Fruit fly (Drosophila melanogaster) whole organism, prepupa: ENCODE results near the gene CG32260.

Experiments
- CG10631 ChIP-seq: fragments of 200-800 bp; sonication (Bioruptor generic); optimal IDR thresholded peaks from 2 replicates; lab custom pipeline; 2016; ENCODE audit warnings: missing biosample characterization, missing genetic modification characterization
- CG11294 ChIP-seq: fragments of 200-800 bp; sonication (Bioruptor generic); IDR thresholded peaks from 2 replicates; pipeline ENCODE4 v1.3.6; 2022; ENCODE audit warnings: missing biosample characterization, missing genetic modification characterization
- CG11762 ChIP-seq: fragments of 200-800 bp; sonication (Bioruptor generic); optimal IDR thresholded peaks from 3 replicates; lab custom pipeline; 2016; ENCODE audit warnings: missing biosample characterization, missing genetic modification characterization; ENCODE audit not compliant: insufficient read depth
- CG15336 ChIP-seq: fragments of 200-800 bp; sonication (Bioruptor generic); IDR thresholded peaks from 2 replicates; pipeline ENCODE4 v1.3.6; 2022; ENCODE audit warnings: missing biosample characterization, missing genetic modification characterization
- CG1621 ChIP-seq: fragments of 200-800 bp; sonication (Bioruptor generic); optimal IDR thresholded peaks from 3 replicates; lab custom pipeline; 2018; ENCODE audit warnings: missing biosample characterization, mild to moderate bottlenecking, missing genetic modification characterization
- CG3032 ChIP-seq: fragments of 200-800 bp; optimal IDR thresholded peaks from 2 replicates; lab custom pipeline; 2019; ENCODE audit warnings: missing biosample characterization, mild to moderate bottlenecking, missing genetic modification characterization, moderate library complexity
- CG34406 ChIP-seq: fragments of 200-800 bp; sonication (Bioruptor generic); optimal IDR thresholded peaks from 3 replicates; lab custom pipeline; 2016; ENCODE audit warnings: missing biosample characterization, missing genetic modification characterization
- CG3919 ChIP-seq: fragments of 200-800 bp; sonication (Bioruptor generic); optimal IDR thresholded peaks from 3 replicates; lab custom pipeline; 2016; ENCODE audit warnings: missing biosample characterization, missing genetic modification characterization
- CG4318 ChIP-seq: fragments of 200-800 bp; sonication (Bioruptor generic); optimal IDR thresholded peaks from 3 replicates; lab custom pipeline; 2017; ENCODE audit warnings: missing biosample characterization, mild to moderate bottlenecking, missing genetic modification characterization
- CG6163 ChIP-seq: fragments of 200-800 bp; sonication (Bioruptor generic); IDR thresholded peaks from 3 replicates; pipeline ENCODE4 v1.3.6; 2022; ENCODE audit warnings: missing biosample characterization, missing genetic modification characterization
- CG6276 ChIP-seq: fragments of 200-800 bp; sonication (Bioruptor generic); optimal IDR thresholded peaks from 2 replicates; lab custom pipeline; 2017; ENCODE audit warnings: missing biosample characterization, mild to moderate bottlenecking, missing genetic modification characterization
- CG6792 ChIP-seq: fragments of 200-800 bp; sonication (Bioruptor generic); optimal IDR thresholded peaks from 3 replicates; lab custom pipeline; 2016; ENCODE audit warnings: missing biosample characterization, missing genetic modification characterization
- CG6808 ChIP-seq: fragments of 200-800 bp; sonication (Bioruptor generic); optimal IDR thresholded peaks from 3 replicates; lab custom pipeline; 2017; ENCODE audit warnings: missing biosample characterization, missing genetic modification characterization, mild to moderate bottlenecking, moderate library complexity, missing genetic modification reagents
- CG7368 ChIP-seq: fragments of 200-800 bp; sonication (Bioruptor generic); optimal IDR thresholded peaks from 3 replicates; lab custom pipeline; 2016; ENCODE audit warnings: missing biosample characterization, missing genetic modification characterization
- CG8119 ChIP-seq: fragments of 200-800 bp; sonication (Bioruptor generic); IDR thresholded peaks from 3 replicates; pipeline ENCODE4 v1.3.6; 2022; ENCODE audit warnings: missing biosample characterization, missing genetic modification characterization
- CG8632 ChIP-seq: fragments of 200-800 bp; sonication (Bioruptor generic); optimal IDR thresholded peaks from 3 replicates; lab custom pipeline; 2016; ENCODE audit warnings: missing biosample characterization, missing genetic modification characterization
- CG9139 ChIP-seq: fragments of 200-800 bp; sonication (Bioruptor generic); optimal IDR thresholded peaks from 3 replicates; lab custom pipeline; 2017; ENCODE audit warnings: missing biosample characterization, mild to moderate bottlenecking, missing genetic modification characterization
- Eip75B ChIP-seq: fragments of 200-800 bp; sonication (Bioruptor generic); optimal IDR thresholded peaks from 3 replicates; lab custom pipeline; 2016; ENCODE audit warnings: missing biosample characterization, missing genetic modification characterization
- Eip78C ChIP-seq: fragments of 200-800 bp; sonication (Bioruptor generic); peaks from one replicate; lab custom pipeline; 2016; ENCODE audit warnings: missing biosample characterization, missing genetic modification characterization
- Ets96B ChIP-seq: fragments of 200-800 bp; optimal IDR thresholded peaks from 2 replicates; lab custom pipeline; 2019; ENCODE audit warnings: missing biosample characterization, mild to moderate bottlenecking, missing genetic modification characterization, moderate library complexity
- Hr38 ChIP-seq: sonication (Bioruptor generic); optimal IDR thresholded peaks from 2 replicates; lab custom pipeline; 2016; ENCODE audit warnings: missing biosample characterization, missing genetic modification characterization
- Hr4 ChIP-seq: fragments of 200-800 bp; sonication (Bioruptor generic); optimal IDR thresholded peaks from 3 replicates; lab custom pipeline; 2016; ENCODE audit warnings: missing biosample characterization, missing genetic modification characterization
- Lpt ChIP-seq: fragments of 200-800 bp; sonication (Bioruptor generic); optimal IDR thresholded peaks from 3 replicates; lab custom pipeline; 2016; ENCODE audit warnings: missing biosample characterization, missing genetic modification characterization
- Met ChIP-seq: fragments of 200-800 bp; sonication (Bioruptor generic); optimal IDR thresholded peaks from 3 replicates; lab custom pipeline; 2016; ENCODE audit warnings: missing biosample characterization, missing genetic modification characterization
- OdsH ChIP-seq: fragments of 200-800 bp; sonication (Bioruptor generic); optimal IDR thresholded peaks from 3 replicates; lab custom pipeline; 2016; ENCODE audit warnings: missing biosample characterization, missing genetic modification characterization
- Smox ChIP-seq: fragments of 200-800 bp; sonication (Bioruptor generic); optimal IDR thresholded peaks from 3 replicates; lab custom pipeline; 2016; ENCODE audit warnings: missing biosample characterization, missing genetic modification characterization
- Sox102F ChIP-seq: fragments of 200-800 bp; sonication (Bioruptor generic); optimal IDR thresholded peaks from 2 replicates; lab custom pipeline; 2016; ENCODE audit warnings: missing biosample characterization, mild to moderate bottlenecking, missing genetic modification characterization
- Sox14 ChIP-seq: fragments of 200-800 bp; sonication (Bioruptor generic); optimal IDR thresholded peaks from 3 replicates; lab custom pipeline; 2016; ENCODE audit warnings: missing biosample characterization, missing genetic modification characterization
- Sox15 ChIP-seq: fragments of 200-800 bp; sonication (Bioruptor generic); optimal IDR thresholded peaks from 3 replicates; lab custom pipeline; 2016; ENCODE audit warnings: missing biosample characterization, missing genetic modification characterization
- achi ChIP-seq: fragments of 200-800 bp; sonication (Bioruptor generic); optimal IDR thresholded peaks from 3 replicates; lab custom pipeline; 2016; ENCODE audit warnings: missing biosample characterization, missing genetic modification characterization
- acj6 ChIP-seq: fragments of 200-800 bp; sonication (Bioruptor generic); optimal IDR thresholded peaks from 3 replicates; lab custom pipeline; 2016; ENCODE audit warnings: missing biosample characterization, missing genetic modification characterization
- cyc ChIP-seq: fragments of 200-800 bp; sonication (Bioruptor generic); optimal IDR thresholded peaks from 3 replicates; lab custom pipeline; 2016; ENCODE audit warnings: missing biosample characterization, missing genetic modification characterization
- esn ChIP-seq: fragments of 200-800 bp; sonication (Bioruptor generic); optimal IDR thresholded peaks from 2 replicates; lab custom pipeline; 2016; ENCODE audit warnings: missing biosample characterization, mild to moderate bottlenecking, missing genetic modification characterization, moderate library complexity
- fd59A ChIP-seq: fragments of 200-800 bp; sonication (Bioruptor generic); optimal IDR thresholded peaks from 2 replicates; lab custom pipeline; 2017; ENCODE audit warnings: missing biosample characterization, mild to moderate bottlenecking, missing genetic modification characterization, missing genetic modification reagents
- fd85E ChIP-seq: fragments of 200-800 bp; sonication (Bioruptor generic); optimal IDR thresholded peaks from 3 replicates; lab custom pipeline; 2016; ENCODE audit warnings: missing biosample characterization, missing genetic modification characterization
- fkh ChIP-seq: fragments of 200-800 bp; sonication (Bioruptor generic); optimal IDR thresholded peaks from 3 replicates; lab custom pipeline; 2017; ENCODE audit warnings: missing biosample characterization, mild to moderate bottlenecking, missing genetic modification characterization, moderate library complexity
- lz ChIP-seq: fragments of 200-800 bp; sonication (Bioruptor generic); optimal IDR thresholded peaks from 3 replicates; lab custom pipeline; 2016; ENCODE audit warnings: missing biosample characterization, missing genetic modification characterization
- pdm3 ChIP-seq: fragments of 200-800 bp; sonication (Bioruptor generic); optimal IDR thresholded peaks from 3 replicates; lab custom pipeline; 2016; ENCODE audit warnings: missing biosample characterization, missing genetic modification characterization
- salr ChIP-seq, 2 experiments: fragments of 200-800 bp; sonication (Bioruptor generic); optimal IDR thresholded peaks; 3 replicates each; lab custom pipeline; 2016 to 2018; ENCODE audit warnings: missing biosample characterization in 2 of 2, missing genetic modification characterization in 2 of 2, mild to moderate bottlenecking in 1 of 2
- spab ChIP-seq: fragments of 200-800 bp; sonication (Bioruptor generic); optimal IDR thresholded peaks from 2 replicates; lab custom pipeline; 2017; ENCODE audit warnings: missing biosample characterization, mild to moderate bottlenecking, missing genetic modification characterization, missing genetic modification reagents
- ss ChIP-seq, 2 experiments: fragments of 200-800 bp; sonication (Bioruptor generic); optimal IDR thresholded peaks; 2 replicates in 1 of 2; 3 replicates in 1 of 2; lab custom pipeline; 2017 to 2018; ENCODE audit warnings: mild to moderate bottlenecking in 2 of 2, missing biosample characterization in 2 of 2, missing genetic modification characterization in 2 of 2, moderate library complexity in 1 of 2
- svp ChIP-seq: fragments of 200-800 bp; sonication (Bioruptor generic); peaks from one replicate; lab custom pipeline; 2016; ENCODE audit warnings: missing biosample characterization, missing genetic modification characterization
- vri ChIP-seq: fragments of 200-800 bp; sonication (Bioruptor generic); optimal IDR thresholded peaks from 3 replicates; lab custom pipeline; 2016; ENCODE audit warnings: missing biosample characterization, mild to moderate bottlenecking, missing genetic modification characterization

Gene CG32260

DNA sequence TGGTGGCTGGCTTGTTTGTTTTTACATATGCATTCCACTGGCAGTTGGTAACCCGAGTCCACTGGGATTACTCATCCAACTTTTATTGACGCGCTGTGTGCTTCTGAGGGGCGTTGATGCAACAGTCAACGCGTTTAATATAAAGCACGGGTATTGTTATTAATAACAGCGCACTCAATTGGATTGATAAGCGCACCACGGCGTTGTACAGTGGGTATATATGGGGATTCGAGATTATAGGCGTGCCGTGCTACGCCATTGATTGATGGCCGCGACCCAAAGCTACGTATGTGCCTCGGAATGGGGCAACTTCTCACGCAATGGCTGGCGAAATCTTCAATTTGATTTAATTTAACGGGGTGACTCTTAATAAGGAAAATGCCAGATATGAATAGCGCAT, 35.0 kb upstream of the CG32260 start (continued):
- TF ChIP-seq CG15336 (GFP tag; lab: Robert Waterston, UW) (no peak), CG9139 (GFP tag; lab: Kevin White, UChicago) (no peak), Lpt (GFP tag; lab: Kevin White, UChicago) (no peak), CG6163 (GFP tag; lab: Robert Waterston, UW) (no peak), CG11762 (no peak)

DNA sequence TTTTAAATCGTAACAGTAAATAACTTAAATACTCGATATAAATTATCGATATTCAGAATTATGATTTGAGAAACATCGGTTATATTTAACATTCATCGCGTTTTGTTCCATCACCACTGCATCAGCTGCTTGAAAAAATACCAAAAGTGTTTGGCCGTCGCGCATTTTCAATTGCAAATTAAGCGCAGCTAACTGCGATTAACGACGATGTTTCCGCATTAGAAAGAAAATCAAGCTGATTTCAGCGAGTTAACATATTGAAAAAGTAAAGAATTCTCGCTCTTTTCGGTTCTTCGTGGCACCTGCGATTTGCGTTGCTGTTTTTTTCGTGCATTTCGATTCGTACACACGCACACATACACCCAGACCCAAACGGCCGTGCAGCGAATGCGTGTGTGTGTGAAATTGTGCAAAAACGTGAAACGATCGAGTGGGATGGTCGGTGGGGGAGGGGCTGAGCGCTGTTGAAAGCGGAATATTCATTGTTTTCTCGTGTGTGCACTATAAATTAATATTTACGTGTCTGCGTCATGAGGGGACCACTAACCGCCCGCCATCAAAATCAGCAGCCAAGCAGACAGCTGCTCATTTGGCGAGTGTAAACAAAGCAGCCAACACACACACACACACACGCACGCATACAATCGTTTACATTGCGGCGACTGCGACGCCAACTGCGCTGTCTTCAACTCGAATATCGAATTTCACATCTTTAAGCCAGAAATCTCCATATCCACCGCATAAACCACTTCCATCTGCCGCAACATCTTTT, 33.9 kb upstream of the CG32260 start, which contains the start of gene Ack:
Gene Ack (plus strand): TSS at position 115 of the 772 bp plus-strand sequence.
- TF ChIP-seq vri (GFP tag; lab: Kevin White, UChicago): peak; percentile 17
- TF ChIP-seq CG6808 (GFP tag; lab: Kevin White, UChicago): no peak
- 0 out of 3 replicates have a peak, but pooled peaks have one; percentile 9 for TF ChIP-seq CG6163 (GFP tag; lab: Robert Waterston, UW)
- TF ChIP-seq Met: no peak
- TF ChIP-seq Smox: no peak
- TF ChIP-seq fd59A: no peak
- TF ChIP-seq fkh (GFP tag; lab: Kevin White, UChicago): peak; percentile 93
- peak; percentile 41 to 49 for TF ChIP-seq ss (GFP tag; optimal IDR thresholded peaks at IDR 0.05; lab: Kevin White, UChicago)
- TF ChIP-seq CG6792 (GFP tag; lab: Kevin White, UChicago): no peak
- peak; percentile 54 for TF ChIP-seq Sox14 (GFP tag; lab: Kevin White, UChicago)
- TF ChIP-seq CG1621 (tag; lab: Kevin White, UChicago): peak; percentile 28
- TF ChIP-seq svp: peak; percentile 15
- peak; percentile 56 for TF ChIP-seq Eip78C

DNA sequence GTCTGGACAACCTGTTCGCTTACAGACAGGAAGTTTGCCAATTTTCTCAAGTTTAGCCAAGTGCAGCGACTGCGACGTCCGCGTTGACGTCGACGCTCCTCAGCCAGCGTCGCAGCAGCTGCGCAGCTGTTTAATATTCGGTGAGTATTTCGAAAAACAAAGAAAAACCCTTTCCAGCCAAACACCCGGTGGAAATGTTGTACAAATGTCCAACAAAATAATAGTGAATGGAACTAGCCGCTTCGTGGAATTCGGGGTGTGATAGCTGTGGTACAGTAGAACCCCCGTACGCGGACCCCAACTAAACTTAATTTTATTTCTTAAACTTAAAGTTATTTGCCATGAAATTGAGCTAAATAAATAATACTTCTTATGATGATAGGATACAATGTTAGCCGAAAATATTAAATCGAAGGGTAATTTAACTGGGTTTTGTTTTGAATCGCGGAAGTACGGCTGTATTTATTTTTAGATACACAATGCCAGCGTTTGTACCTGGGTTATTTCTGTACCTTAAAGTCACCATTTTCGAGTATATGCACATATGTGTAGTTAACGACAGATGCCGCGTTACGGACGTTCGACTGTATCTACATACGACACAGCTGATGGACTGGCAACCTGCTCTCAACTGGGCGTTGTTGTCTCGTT, 33.2 kb upstream of the CG32260 start:
- TF ChIP-seq Hr38 (GFP tag; lab: Kevin White, UChicago) (no peak), esn (GFP tag; lab: Kevin White, UChicago) (peak; percentile 61), Eip78C (peak; percentile 94), OdsH (GFP tag; lab: Kevin White, UChicago) (peak; percentile 69), CG8632 (GFP tag; lab: Kevin White, UChicago) (peak; percentile 49), fd85E (GFP tag; lab: Kevin White, UChicago) (no peak), Ets96B (tag; lab: Kevin White, UChicago) (peak; percentile 53), CG6792 (GFP tag; lab: Kevin White, UChicago) (peak; percentile 39), CG8119 (GFP tag; lab: Robert Waterston, UW) (peak; percentile 74), Smox (peak; percentile 21), CG10631 (peak; percentile 24), Sox102F (GFP tag; lab: Kevin White, UChicago) (peak; percentile 61), CG7368 (GFP tag; lab: Kevin White, UChicago) (peak; percentile 37), spab (GFP tag; lab: Kevin White, UChicago) (peak; percentile 62), svp (peak; percentile 79), pdm3 (GFP tag; lab: Kevin White, UChicago) (peak; percentile 70), cyc (GFP tag; lab: Kevin White, UChicago) (peak; percentile 52), Eip75B (GFP tag; lab: Kevin White, UChicago) (peak; percentile 72), CG34406 (peak; percentile 56), CG6808 (GFP tag; lab: Kevin White, UChicago) (peak; percentile 68), Sox15 (GFP tag; lab: Kevin White, UChicago) (peak; percentile 36), lz (peak; percentile 49), CG6276 (peak; percentile 77), CG1621 (tag; lab: Kevin White, UChicago) (peak; percentile 0), CG11762 (peak; percentile 56), acj6 (peak; percentile 75), Lpt (GFP tag; lab: Kevin White, UChicago) (peak; percentile 44), Hr4 (GFP tag; lab: Kevin White, UChicago) (peak; percentile 88), CG3032 (tag; lab: Kevin White, UChicago) (peak; percentile 69), achi (GFP tag; lab: Kevin White, UChicago) (peak; percentile 68), CG3919 (peak; percentile 74), Sox14 (GFP tag; lab: Kevin White, UChicago) (peak; percentile 55), Met (peak; percentile 67), salr (GFP tag; optimal IDR thresholded peaks at IDR 0.05; lab: Kevin White, UChicago) (peak; percentile 2 to 60), CG4318 (GFP tag; lab: Kevin White, UChicago) (peak; percentile 71), vri (GFP tag; lab: Kevin White, UChicago) (no peak), CG11294 (GFP tag; lab: Robert Waterston, UW) (peak; percentile 27; the same call in 1 of the 2 replicates), CG9139 (GFP tag; lab: Kevin White, UChicago) (no peak)
